Worm (Caenorhabditis elegans) whole organism, young adult: Measurements from ENCODE around the gene sinh-1.

ENCODE experiments used
- C06A6.2 ChIP-seq: fragments of 200-800 bp; sonication (Bioruptor generic); conservative IDR thresholded peaks from 2 replicates; pipeline ENCODE4 v1.3.6; 2022; ENCODE audit warnings: missing genetic modification characterization, missing compliant biosample characterization
- D2030.7 ChIP-seq: fragments of 200-800 bp; sonication (Bioruptor generic); IDR thresholded peaks from 2 replicates; pipeline ENCODE4 v1.3.6; 2022; ENCODE audit warnings: missing genetic modification reagents, missing genetic modification characterization, missing compliant biosample characterization
- F10E7.11 ChIP-seq: sonication (generic microtip); optimal IDR thresholded peaks from 2 replicates; lab custom pipeline; 2017; ENCODE audit warnings: mild to moderate bottlenecking, missing genetic modification characterization, moderate library complexity, missing compliant biosample characterization
- F33H1.4 ChIP-seq: fragments of 200-800 bp; sonication (Bioruptor generic); IDR thresholded peaks from 2 replicates; pipeline ENCODE4 v1.3.6; 2022; ENCODE audit warnings: missing genetic modification reagents, missing genetic modification characterization, missing compliant biosample characterization
- F55B11.4 ChIP-seq: sonication (generic microtip); optimal IDR thresholded peaks from 2 replicates; lab custom pipeline; 2016; ENCODE audit warnings: missing compliant biosample characterization, missing genetic modification characterization, borderline replicate concordance; ENCODE audit not compliant: insufficient read depth
- K12H6.12 ChIP-seq: fragments of 200-800 bp; sonication (Bioruptor generic); optimal IDR thresholded peaks from 2 replicates; lab custom pipeline; 2018; ENCODE audit warnings: mild to moderate bottlenecking, missing genetic modification characterization, missing compliant biosample characterization
- T07F8.4 ChIP-seq: sonication (generic microtip); optimal IDR thresholded peaks from 2 replicates; lab custom pipeline; 2016; ENCODE audit warnings: mild to moderate bottlenecking, missing genetic modification characterization, moderate library complexity, missing compliant biosample characterization
- Y53F4B.3 ChIP-seq: fragments of 200-800 bp; sonication (Bioruptor generic); IDR thresholded peaks from 2 replicates; pipeline ENCODE4 v1.3.6; 2022; ENCODE audit warnings: missing genetic modification reagents, missing genetic modification characterization, missing compliant biosample characterization
- aptf-3 ChIP-seq: fragments of 200-800 bp; sonication (Bioruptor generic); IDR thresholded peaks from 2 replicates; pipeline ENCODE4 v1.3.6; 2022; ENCODE audit warnings: missing genetic modification characterization, missing compliant biosample characterization
- attf-6 ChIP-seq: fragments of 200-800 bp; sonication (Bioruptor generic); IDR thresholded peaks from 2 replicates; pipeline ENCODE4 v1.3.6; 2022; ENCODE audit warnings: missing genetic modification reagents, missing genetic modification characterization, missing compliant biosample characterization
- ceh-40 ChIP-seq: fragments of 200-800 bp; sonication (Bioruptor generic); IDR thresholded peaks from 2 replicates; pipeline ENCODE4 v1.3.6; 2022; ENCODE audit warnings: missing genetic modification characterization, missing compliant biosample characterization
- ceh-79 ChIP-seq: sonication (generic microtip); optimal IDR thresholded peaks from 2 replicates; lab custom pipeline; 2017; ENCODE audit warnings: mild to moderate bottlenecking, missing genetic modification characterization, missing compliant biosample characterization
- chd-7 ChIP-seq: sonication (generic microtip); optimal IDR thresholded peaks from 2 replicates; lab custom pipeline; 2016; ENCODE audit warnings: mild to moderate bottlenecking, missing genetic modification characterization, moderate library complexity, missing compliant biosample characterization
- dox-1 ChIP-seq: fragments of 200-800 bp; sonication (Bioruptor generic); IDR thresholded peaks from 2 replicates; pipeline ENCODE4 v1.3.6; 2022; ENCODE audit warnings: missing genetic modification reagents, missing genetic modification characterization, missing compliant biosample characterization
- egl-18 ChIP-seq: fragments of 200-800 bp; sonication (Bioruptor generic); IDR thresholded peaks from 2 replicates; pipeline ENCODE4 v1.3.6; 2022; ENCODE audit warnings: missing genetic modification reagents, missing genetic modification characterization, missing compliant biosample characterization
- egl-44 ChIP-seq: fragments of 200-800 bp; sonication (Bioruptor generic); IDR thresholded peaks from 2 replicates; pipeline ENCODE4 v1.3.6; 2022; ENCODE audit warnings: missing genetic modification reagents, missing genetic modification characterization, missing compliant biosample characterization
- ekl-4 ChIP-seq: fragments of 200-800 bp; sonication (Bioruptor generic); IDR thresholded peaks from 2 replicates; pipeline ENCODE4 v1.3.6; 2022; ENCODE audit warnings: missing genetic modification reagents, missing genetic modification characterization, missing compliant biosample characterization
- fkh-3 ChIP-seq: sonication (generic microtip); optimal IDR thresholded peaks from 2 replicates; lab custom pipeline; 2016; ENCODE audit warnings: mild to moderate bottlenecking, missing genetic modification characterization, missing compliant biosample characterization
- hlh-26 ChIP-seq: fragments of 200-800 bp; sonication (Bioruptor generic); conservative IDR thresholded peaks from 2 replicates; pipeline ENCODE4 v1.3.6; 2022; ENCODE audit warnings: missing genetic modification reagents, missing genetic modification characterization, missing compliant biosample characterization
- hsf-1 ChIP-seq: fragments of 200-800 bp; sonication (Bioruptor generic); IDR thresholded peaks from 2 replicates; pipeline ENCODE4 v1.3.6; 2022; ENCODE audit warnings: missing genetic modification reagents, missing genetic modification characterization, missing compliant biosample characterization
- lin-26 ChIP-seq: fragments of 200-800 bp; sonication (Bioruptor generic); IDR thresholded peaks from 2 replicates; pipeline ENCODE4 v1.3.6; 2022; ENCODE audit warnings: missing genetic modification reagents, missing genetic modification characterization, missing compliant biosample characterization
- madf-3 ChIP-seq: fragments of 200-800 bp; sonication (Bioruptor generic); IDR thresholded peaks from 2 replicates; pipeline ENCODE4 v1.3.6; 2022; ENCODE audit warnings: missing genetic modification reagents, missing genetic modification characterization, missing compliant biosample characterization
- mxl-1 ChIP-seq: sonication (generic microtip); optimal IDR thresholded peaks from 2 replicates; lab custom pipeline; 2016; ENCODE audit warnings: missing genetic modification characterization, missing compliant biosample characterization
- nfya-1 ChIP-seq: sonication (generic microtip); optimal IDR thresholded peaks from 2 replicates; lab custom pipeline; 2017; ENCODE audit warnings: antibody characterized with exemption, missing compliant biosample characterization, missing genetic modification characterization, borderline replicate concordance; ENCODE audit not compliant: insufficient read depth
- nfya-2 ChIP-seq: fragments of 200-800 bp; sonication (Bioruptor generic); IDR thresholded peaks from 2 replicates; pipeline ENCODE4 v1.3.6; 2022; ENCODE audit warnings: missing genetic modification reagents, missing genetic modification characterization, missing compliant biosample characterization
- nhr-90 ChIP-seq: sonication (generic microtip); optimal IDR thresholded peaks from 2 replicates; lab custom pipeline; 2016; ENCODE audit warnings: missing genotype, mild to moderate bottlenecking, missing genetic modification characterization, missing compliant biosample characterization
- rec-8 ChIP-seq, 2 experiments: sonication (generic microtip); optimal IDR thresholded peaks; 2 replicates each; lab custom pipeline; 2016; ENCODE audit warnings: mild to moderate bottlenecking in 2 of 2, missing genetic modification characterization in 2 of 2, missing genetic modification reagents in 2 of 2, missing genotype in 2 of 2, missing biosample characterization in 1 of 2, missing compliant biosample characterization in 1 of 2, moderate library complexity in 1 of 2
- snpc-1.1 ChIP-seq: sonication (generic microtip); optimal IDR thresholded peaks from 2 replicates; lab custom pipeline; 2017; ENCODE audit warnings: missing genetic modification characterization, mild to moderate bottlenecking, missing compliant biosample characterization, antibody characterized with exemption, moderate library complexity, missing genotype, missing genetic modification reagents; ENCODE audit not compliant: insufficient read depth
- xnd-1 ChIP-seq: sonication (generic microtip); optimal IDR thresholded peaks from 2 replicates; lab custom pipeline; 2016; ENCODE audit warnings: missing genotype, missing genetic modification reagents, missing genetic modification characterization, missing compliant biosample characterization
- zfh-2 ChIP-seq: fragments of 200-800 bp; sonication (Bioruptor generic); conservative IDR thresholded peaks from 2 replicates; pipeline ENCODE4 v1.3.6; 2022; ENCODE audit warnings: missing genetic modification reagents, missing genetic modification characterization, missing compliant biosample characterization
- ztf-26 ChIP-seq: sonication (generic microtip); optimal IDR thresholded peaks from 2 replicates; lab custom pipeline; 2017; ENCODE audit warnings: missing genetic modification characterization, missing compliant biosample characterization
- ztf-6 ChIP-seq: fragments of 200-800 bp; sonication (Bioruptor generic); IDR thresholded peaks from 2 replicates; pipeline ENCODE4 v1.3.6; 2022; ENCODE audit warnings: missing genetic modification reagents, missing genetic modification characterization, missing compliant biosample characterization

The sinh-1 gene

DNA sequence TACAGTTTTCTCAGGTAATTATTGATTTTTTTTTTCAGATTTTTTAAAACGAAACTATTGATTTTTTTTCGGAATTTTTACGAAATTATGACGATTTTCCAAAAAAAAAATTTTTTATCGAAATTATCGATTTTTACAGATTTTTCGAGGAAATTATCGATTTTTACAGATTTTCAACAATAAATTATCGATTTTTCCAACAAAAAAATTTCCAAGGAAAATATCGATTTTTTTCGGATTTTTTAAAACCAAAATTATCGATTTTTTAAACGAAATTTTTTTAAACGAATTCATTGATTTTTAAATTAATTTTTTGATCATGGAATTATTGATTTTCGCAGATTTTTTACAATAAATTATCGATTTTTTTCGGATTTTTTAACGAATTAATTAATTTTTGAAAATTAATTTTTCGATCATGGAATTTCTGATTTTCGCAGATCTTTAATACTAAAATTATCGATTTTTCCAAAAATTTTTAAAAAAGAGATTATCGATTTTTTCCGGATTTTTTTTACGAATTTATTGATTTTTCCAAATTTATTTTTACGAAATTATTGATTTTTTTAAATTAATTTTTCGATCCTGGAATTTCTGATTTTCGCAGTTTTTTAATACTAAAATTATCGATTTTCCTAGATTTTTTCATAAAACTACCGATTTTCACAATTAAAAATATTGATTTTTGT lies 27.6 kb downstream of the sinh-1 start:
- no peak for TF ChIP-seq chd-7 (tag; lab: Kevin White, UChicago)

DNA sequence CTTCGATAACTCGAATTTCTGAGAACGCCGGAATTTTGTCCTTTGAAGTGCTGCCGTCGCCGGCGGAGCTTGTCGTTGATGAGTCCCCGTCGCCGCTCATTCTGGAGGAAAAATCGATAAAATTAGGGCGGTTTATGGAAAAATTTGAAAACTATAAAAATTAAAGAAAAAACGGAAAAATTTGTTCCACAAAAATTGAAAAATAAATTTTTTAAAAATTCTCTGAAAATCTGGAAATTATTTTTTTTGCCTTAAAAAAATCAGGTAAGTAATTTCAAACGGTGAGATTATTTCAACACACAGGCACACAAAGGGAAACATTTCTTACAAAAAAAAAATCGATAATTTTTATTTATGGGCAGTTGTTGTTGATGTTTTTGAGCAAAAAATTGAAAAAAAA lies 28.4 kb downstream of the sinh-1 start, which contains the start of gene parn-2:
Gene parn-2, minus strand, starts transcription at position 101 of the 400 bp plus-strand sequence.
- no peak for TF ChIP-seq nhr-90 (tag; lab: Kevin White, UChicago)
- no peak for TF ChIP-seq nfya-2 (GFP tag; lab: Robert Waterston, UW)
- no peak for TF ChIP-seq hlh-26
- TF ChIP-seq snpc-1.1 (tag; lab: Kevin White, UChicago): no peak
- no peak for TF ChIP-seq ztf-26 (tag; lab: Kevin White, UChicago)

DNA sequence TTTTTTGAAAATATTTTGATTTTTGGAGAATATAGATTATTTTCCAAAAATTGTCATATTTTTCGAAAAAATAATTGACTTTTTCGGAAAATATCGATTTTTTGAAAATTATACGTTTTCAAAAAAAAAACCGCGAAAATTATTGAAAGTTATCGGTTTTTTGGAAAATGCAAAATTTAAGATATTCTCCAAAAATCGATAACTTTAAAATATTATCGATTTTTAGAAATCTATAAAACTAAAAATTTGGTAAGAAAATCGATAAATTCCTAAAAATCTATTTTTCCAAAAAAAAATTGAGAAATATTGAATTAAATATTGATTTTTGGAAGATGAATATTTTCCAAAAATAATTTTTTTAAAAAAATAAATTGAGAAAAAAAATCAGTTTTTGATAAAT lies 29.0 kb downstream of the sinh-1 start:
- no peak for TF ChIP-seq egl-18
- no peak for TF ChIP-seq fkh-3 (tag; lab: Kevin White, UChicago)
- TF ChIP-seq hsf-1 (GFP tag; lab: Robert Waterston, UW): no peak
- TF ChIP-seq F55B11.4 (tag; lab: Kevin White, UChicago): no peak
- TF ChIP-seq F33H1.4 (GFP tag; lab: Robert Waterston, UW): no peak
- TF ChIP-seq ceh-40 (GFP tag; lab: Robert Waterston, UW): no peak
- TF ChIP-seq C06A6.2 (GFP tag; lab: Robert Waterston, UW): no peak
- TF ChIP-seq rec-8 (tag; optimal IDR thresholded peaks at IDR 0.05; lab: Kevin White, UChicago): no peak
- TF ChIP-seq F10E7.11 (tag; lab: Kevin White, UChicago): no peak
- TF ChIP-seq ztf-6 (GFP tag; lab: Robert Waterston, UW): no peak
- no peak for TF ChIP-seq D2030.7
- TF ChIP-seq attf-6 (GFP tag; lab: Robert Waterston, UW): no peak
- no peak for TF ChIP-seq lin-26 (GFP tag; lab: Robert Waterston, UW)
- TF ChIP-seq T07F8.4: no peak

DNA sequence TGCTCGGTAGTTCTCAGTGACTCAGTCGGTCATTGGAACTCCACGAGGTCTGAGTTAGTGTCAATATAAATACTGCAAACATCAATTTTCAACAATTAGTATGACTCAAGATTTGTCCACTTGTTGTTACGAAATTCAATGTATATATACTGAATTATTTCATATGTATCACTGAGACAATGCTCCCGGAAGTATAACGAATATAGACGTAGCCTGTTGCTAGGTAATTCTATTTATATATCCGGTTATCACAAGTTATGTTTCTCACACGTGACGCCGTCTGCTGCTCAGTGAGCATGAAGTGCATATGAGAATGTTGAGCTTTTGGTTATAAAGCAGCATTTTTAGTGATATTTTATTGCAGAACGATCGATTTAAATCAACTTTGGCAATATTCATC lies 32.4 kb downstream of the sinh-1 start:
- TF ChIP-seq egl-44 (GFP tag; lab: Robert Waterston, UW) (no peak), F33H1.4 (GFP tag; lab: Robert Waterston, UW) (no peak), Y53F4B.3 (GFP tag; lab: Robert Waterston, UW) (no peak), madf-3 (GFP tag; lab: Robert Waterston, UW) (no peak), mxl-1 (tag; lab: Kevin White, UChicago) (no peak), zfh-2 (GFP tag; lab: Robert Waterston, UW) (no peak), K12H6.12 (no peak), aptf-3 (GFP tag; lab: Robert Waterston, UW) (no peak), nfya-1 (tag; lab: Kevin White, UChicago) (no peak), xnd-1 (tag; lab: Kevin White, UChicago) (no peak), ekl-4 (no peak), ceh-79 (tag; lab: Kevin White, UChicago) (no peak), dox-1 (GFP tag; lab: Robert Waterston, UW) (no peak), F10E7.11 (tag; lab: Kevin White, UChicago) (no peak)
